Worm (Caenorhabditis elegans): Measurements from ENCODE around the gene algn-1.

algn-1 gene

DNA sequence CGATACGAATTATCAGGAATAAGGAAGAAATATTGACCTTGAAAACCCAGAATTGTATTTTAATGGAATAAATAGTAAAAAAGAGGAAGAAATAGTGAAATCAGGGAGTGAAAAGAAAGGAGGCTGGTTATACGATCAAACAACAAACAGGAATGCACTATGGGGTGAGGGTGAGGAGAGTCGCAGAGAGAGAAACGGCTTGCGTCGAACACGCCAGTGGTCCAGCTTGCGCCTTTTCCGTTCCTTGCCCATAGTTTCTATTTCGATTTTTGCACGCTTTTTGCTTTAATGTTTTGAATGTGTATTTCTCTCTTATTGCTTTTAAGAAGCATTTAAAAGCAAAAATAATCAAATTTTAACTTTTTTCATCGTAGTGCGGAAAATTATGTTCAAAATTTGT lies 6.3 kb upstream of the algn-1 start:
- peak; percentile 70 for TF ChIP-seq pes-1 (GFP tag; IDR thresholded peaks at IDR 0.05)
- peak; percentile 37 for TF ChIP-seq ceh-36 (tag; optimal IDR thresholded peaks at IDR 0.05)
- peak; percentile 65 for TF ChIP-seq ets-7 (tag; optimal IDR thresholded peaks at IDR 0.05)
- TF ChIP-seq ceh-13 (GFP tag; optimal IDR thresholded peaks at IDR 0.05), result no peak
- TF ChIP-seq aly-1 (tag; optimal IDR thresholded peaks at IDR 0.05), result no peak
- TF ChIP-seq tra-4 (tag; optimal IDR thresholded peaks at IDR 0.05), result no peak
- peak; percentile 83 for TF ChIP-seq F13C5.2 (tag; optimal IDR thresholded peaks at IDR 0.05)
- peak; percentile 39 for TF ChIP-seq B0310.2 (tag; optimal IDR thresholded peaks at IDR 0.05)
- peak; percentile 64; the same call in 1 of the 2 replicates for TF ChIP-seq sea-1 (GFP tag; conservative IDR thresholded peaks at IDR 0.05)
- TF ChIP-seq flt-1 (GFP tag; IDR thresholded peaks at IDR 0.05), result 0 out of 2 replicates have a peak, but pooled peaks have one; percentile 42
- peak; percentile 38; the same call in 1 of the 2 replicates for TF ChIP-seq tbx-11 (GFP tag; IDR thresholded peaks at IDR 0.05)
- TF ChIP-seq tbx-37 (GFP tag; conservative IDR thresholded peaks at IDR 0.05), result 0 out of 2 replicates have a peak, but pooled peaks have one; percentile 46
- peak; percentile 28 for TF ChIP-seq hnd-1 (tag; optimal IDR thresholded peaks at IDR 0.05)
- no peak for TF ChIP-seq ama-1 (optimal IDR thresholded peaks at IDR 0.05)
- TF ChIP-seq hmg-4 (GFP tag; optimal IDR thresholded peaks at IDR 0.05), result peak; percentile 62
- TF ChIP-seq hmbx-1 (tag; optimal IDR thresholded peaks at IDR 0.05), result no peak
- no peak for TF ChIP-seq scrt-1 (GFP tag; IDR thresholded peaks at IDR 0.05)

DNA sequence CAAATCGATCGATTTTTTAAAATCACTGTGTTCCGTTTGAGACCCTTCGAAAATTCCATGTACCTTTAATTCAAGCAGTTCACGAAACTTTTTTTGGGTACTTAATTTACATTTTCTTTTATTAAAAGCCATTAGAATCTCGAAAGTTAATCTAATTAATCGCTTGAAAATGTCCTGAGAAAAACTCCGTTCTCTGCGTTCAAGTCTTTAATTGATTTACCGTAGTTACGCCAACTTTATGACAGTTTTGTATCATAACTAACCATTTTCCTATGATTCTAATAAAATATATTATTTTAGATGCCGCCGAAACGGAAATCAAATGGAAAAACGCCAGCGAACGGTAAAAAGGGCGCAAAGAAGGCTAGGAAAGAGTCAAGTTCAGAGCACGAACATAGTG lies 5.7 kb upstream of the algn-1 start, which contains the start of gene jhdm-1:
Gene jhdm-1, plus strand, starts transcription at position 301 of the 400 bp plus-strand sequence.
- TF ChIP-seq ceh-36 (tag; optimal IDR thresholded peaks at IDR 0.05) (no peak), hmg-4 (GFP tag; optimal IDR thresholded peaks at IDR 0.05) (no peak), flt-1 (GFP tag; IDR thresholded peaks at IDR 0.05) (no peak), ama-1 (optimal IDR thresholded peaks at IDR 0.05) (no peak), F13C5.2 (tag; optimal IDR thresholded peaks at IDR 0.05) (no peak), hnd-1 (tag; optimal IDR thresholded peaks at IDR 0.05) (no peak), tbx-11 (GFP tag; IDR thresholded peaks at IDR 0.05) (no peak), sea-1 (GFP tag; conservative IDR thresholded peaks at IDR 0.05) (no peak), tra-4 (tag; optimal IDR thresholded peaks at IDR 0.05) (no peak), hmbx-1 (tag; optimal IDR thresholded peaks at IDR 0.05) (no peak), scrt-1 (GFP tag; IDR thresholded peaks at IDR 0.05) (no peak), pes-1 (GFP tag; IDR thresholded peaks at IDR 0.05) (no peak), tbx-37 (GFP tag; conservative IDR thresholded peaks at IDR 0.05) (no peak), aly-1 (tag; optimal IDR thresholded peaks at IDR 0.05) (no peak), B0310.2 (tag; optimal IDR thresholded peaks at IDR 0.05) (no peak), ceh-13 (GFP tag; optimal IDR thresholded peaks at IDR 0.05) (no peak), ets-7 (tag; optimal IDR thresholded peaks at IDR 0.05) (no peak)

DNA sequence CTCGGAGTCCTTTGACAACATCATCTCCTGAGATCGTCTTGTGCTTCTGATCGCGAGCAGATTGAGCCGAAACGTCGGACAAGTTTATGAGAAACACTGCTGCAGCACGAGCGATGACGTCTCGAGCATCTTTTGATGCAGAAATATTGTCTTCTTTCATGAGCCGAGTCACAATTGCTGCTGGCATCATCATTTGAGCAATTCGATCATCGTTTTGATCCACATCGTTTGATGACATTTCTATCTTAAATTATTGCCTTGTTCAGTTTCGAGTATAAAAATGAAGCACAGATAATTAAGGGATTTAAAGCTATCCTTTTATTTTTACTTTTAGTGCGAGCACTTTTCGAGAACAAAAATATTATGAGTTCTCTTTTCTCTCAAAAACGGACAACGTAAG lies 2.7 kb downstream of the algn-1 start, which contains the start of gene T26A5.8:
Gene T26A5.8, minus strand, starts transcription at position 247 of the 400 bp plus-strand sequence.
- no peak for TF ChIP-seq ama-1 (optimal IDR thresholded peaks at IDR 0.05)

DNA sequence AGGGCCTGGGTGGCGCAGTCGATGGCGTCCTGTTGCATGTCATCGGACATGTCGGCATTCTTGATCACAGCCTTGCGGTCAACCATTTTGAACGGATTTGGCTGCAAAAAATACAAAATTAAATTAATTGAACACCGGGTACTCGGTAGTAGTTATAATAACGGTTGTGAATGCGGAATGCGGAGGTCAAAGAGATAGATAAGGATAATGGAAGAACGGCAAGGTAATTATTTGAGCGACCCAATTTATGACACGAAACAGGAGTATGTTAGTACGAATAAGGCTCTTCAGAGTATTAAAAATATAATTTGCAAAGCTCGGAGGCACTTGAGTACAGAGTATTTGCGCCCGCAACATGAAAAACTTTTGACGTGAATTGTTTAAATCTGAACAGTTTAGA lies 3.8 kb downstream of the algn-1 start, which contains the start of gene dlc-1:
Gene dlc-1, minus strand, starts transcription at position 101 of the 400 bp plus-strand sequence.
- TF ChIP-seq F13C5.2 (tag; optimal IDR thresholded peaks at IDR 0.05), result no peak
- no peak for TF ChIP-seq ceh-36 (tag; optimal IDR thresholded peaks at IDR 0.05)
- no peak for TF ChIP-seq B0310.2 (tag; optimal IDR thresholded peaks at IDR 0.05)
- TF ChIP-seq flt-1 (GFP tag; IDR thresholded peaks at IDR 0.05), result no peak
- no peak for TF ChIP-seq hmbx-1 (tag; optimal IDR thresholded peaks at IDR 0.05)
- TF ChIP-seq ceh-13 (GFP tag; optimal IDR thresholded peaks at IDR 0.05), result no peak
- no peak for TF ChIP-seq tra-4 (tag; optimal IDR thresholded peaks at IDR 0.05)
- TF ChIP-seq tbx-11 (GFP tag; IDR thresholded peaks at IDR 0.05), result no peak
- no peak for TF ChIP-seq sea-1 (GFP tag; conservative IDR thresholded peaks at IDR 0.05)
- TF ChIP-seq aly-1 (tag; optimal IDR thresholded peaks at IDR 0.05), result no peak
- no peak for TF ChIP-seq scrt-1 (GFP tag; IDR thresholded peaks at IDR 0.05)

DNA sequence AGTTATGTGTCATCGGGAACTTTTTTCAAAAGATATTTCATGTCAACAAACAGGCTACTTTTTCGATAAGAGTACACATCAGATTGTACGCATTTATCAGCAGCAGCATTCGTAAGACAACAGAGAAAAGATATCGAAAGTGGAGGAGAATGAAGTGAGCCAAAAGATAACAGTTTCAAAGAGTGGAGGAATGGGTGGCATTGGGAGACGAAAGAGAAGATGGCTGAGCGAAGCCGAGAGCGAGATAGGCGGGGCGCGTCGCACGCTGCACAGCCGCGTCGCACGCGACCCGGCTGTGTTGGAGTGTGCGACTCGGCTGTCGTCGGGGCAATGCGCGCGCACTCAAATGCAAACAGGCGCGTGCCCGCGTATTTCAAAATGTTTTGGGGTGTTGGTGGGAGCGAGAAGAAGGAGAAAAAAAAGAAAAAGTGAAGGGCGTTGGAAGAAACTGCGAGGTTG lies 4.2 kb downstream of the algn-1 start:
- peak; percentile 39 for TF ChIP-seq hmg-4 (GFP tag; optimal IDR thresholded peaks at IDR 0.05)
- TF ChIP-seq flt-1 (GFP tag; IDR thresholded peaks at IDR 0.05), result 0 out of 2 replicates have a peak, but pooled peaks have one; percentile 22
- no peak for TF ChIP-seq ceh-36 (tag; optimal IDR thresholded peaks at IDR 0.05)
- peak; percentile 66 for TF ChIP-seq aly-1 (tag; optimal IDR thresholded peaks at IDR 0.05)
- no peak for TF ChIP-seq B0310.2 (tag; optimal IDR thresholded peaks at IDR 0.05)
- TF ChIP-seq hnd-1 (tag; optimal IDR thresholded peaks at IDR 0.05), result no peak
- peak; percentile 29 for TF ChIP-seq F13C5.2 (tag; optimal IDR thresholded peaks at IDR 0.05)
- 0 out of 2 replicates have a peak, but pooled peaks have one; percentile 19 for TF ChIP-seq sea-1 (GFP tag; conservative IDR thresholded peaks at IDR 0.05)

DNA sequence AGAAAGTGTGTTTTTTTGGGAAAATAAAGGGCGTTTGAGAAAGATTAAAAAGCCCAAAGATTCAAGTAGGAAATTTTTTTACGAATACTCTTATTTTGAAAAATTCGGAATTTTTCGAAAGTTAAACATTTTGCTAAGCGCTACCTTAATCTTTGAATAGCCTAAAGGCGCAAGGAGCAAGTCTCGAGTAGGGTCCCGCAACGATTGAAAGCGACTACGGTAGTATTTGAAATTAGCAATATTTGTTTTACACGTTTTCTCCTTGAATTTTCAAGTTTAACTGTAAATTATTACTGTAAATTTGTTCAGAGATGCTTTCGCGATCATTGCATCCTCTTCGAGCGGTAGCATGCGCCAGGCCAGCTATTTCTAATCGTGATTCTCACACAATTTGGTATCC lies 5.0 kb downstream of the algn-1 start, which contains the start of gene nduf-2.2:
Gene nduf-2.2, plus strand, starts transcription at position 310 of the 400 bp plus-strand sequence.
- TF ChIP-seq ama-1 (optimal IDR thresholded peaks at IDR 0.05) (no peak), scrt-1 (GFP tag; IDR thresholded peaks at IDR 0.05) (no peak), hnd-1 (tag; optimal IDR thresholded peaks at IDR 0.05) (no peak), tbx-37 (GFP tag; conservative IDR thresholded peaks at IDR 0.05) (no peak), hmg-4 (GFP tag; optimal IDR thresholded peaks at IDR 0.05) (no peak), F13C5.2 (tag; optimal IDR thresholded peaks at IDR 0.05) (no peak), sea-1 (GFP tag; conservative IDR thresholded peaks at IDR 0.05) (no peak), ets-7 (tag; optimal IDR thresholded peaks at IDR 0.05) (no peak), tbx-11 (GFP tag; IDR thresholded peaks at IDR 0.05) (no peak), hmbx-1 (tag; optimal IDR thresholded peaks at IDR 0.05) (no peak), pes-1 (GFP tag; IDR thresholded peaks at IDR 0.05) (no peak), tra-4 (tag; optimal IDR thresholded peaks at IDR 0.05) (no peak), flt-1 (GFP tag; IDR thresholded peaks at IDR 0.05) (no peak), B0310.2 (tag; optimal IDR thresholded peaks at IDR 0.05) (no peak), ceh-36 (tag; optimal IDR thresholded peaks at IDR 0.05) (no peak), ceh-13 (GFP tag; optimal IDR thresholded peaks at IDR 0.05) (no peak), aly-1 (tag; optimal IDR thresholded peaks at IDR 0.05) (no peak)

DNA sequence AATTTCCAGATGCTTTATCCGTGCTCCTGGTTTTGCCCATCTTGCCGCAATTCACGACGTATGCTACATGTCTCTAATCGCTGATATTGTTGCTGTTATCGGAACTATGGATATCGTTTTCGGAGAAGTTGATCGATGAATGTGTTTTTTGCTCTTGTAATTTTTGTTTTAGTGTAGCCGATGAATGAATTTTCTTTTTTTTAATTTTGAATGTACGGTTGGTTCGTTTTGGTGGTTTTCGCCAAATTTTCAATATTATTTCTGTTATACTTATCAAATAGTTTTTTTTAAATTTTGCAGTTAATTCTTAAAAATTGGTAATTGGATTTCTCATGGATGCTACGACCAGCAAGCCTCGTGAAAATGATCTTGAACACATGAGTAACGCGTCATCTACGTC lies 7.1 kb downstream of the algn-1 start, which contains the start of gene T26A5.2:
Gene T26A5.2, plus strand, starts transcription at position 301 of the 400 bp plus-strand sequence.
- TF ChIP-seq ets-7 (tag; optimal IDR thresholded peaks at IDR 0.05), result no peak
- no peak for TF ChIP-seq tbx-11 (GFP tag; IDR thresholded peaks at IDR 0.05)
- no peak for TF ChIP-seq hnd-1 (tag; optimal IDR thresholded peaks at IDR 0.05)
- no peak for TF ChIP-seq flt-1 (GFP tag; IDR thresholded peaks at IDR 0.05)

Measured in whole organism, early embryonic.